Worm (Caenorhabditis elegans): ENCODE data around the gene frg-1.

The frg-1 gene

DNA sequence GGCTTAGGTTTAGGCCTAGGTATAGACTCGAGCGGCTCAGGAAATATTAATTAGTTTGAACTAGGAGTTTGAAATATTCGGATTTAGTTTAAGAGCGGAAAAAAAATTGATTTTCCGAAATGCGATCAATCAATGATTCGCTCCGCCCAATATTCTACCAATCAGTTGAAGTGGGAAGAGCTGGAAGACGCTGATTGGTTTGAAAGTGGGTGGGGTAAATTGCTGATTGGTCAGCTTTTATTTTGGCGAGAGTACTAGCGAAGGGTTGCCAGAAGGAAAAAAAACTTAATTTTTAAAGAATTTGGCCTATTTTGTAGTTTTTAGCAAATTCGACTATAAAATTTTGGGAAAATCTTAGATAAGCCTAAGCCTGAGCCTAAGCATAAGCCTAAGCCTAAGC is 34.9 kb upstream of the frg-1 start:
- TF ChIP-seq nhr-42 (GFP tag; IDR thresholded peaks at IDR 0.05) = no peak
- TF ChIP-seq madf-5 (GFP tag; IDR thresholded peaks at IDR 0.05) = no peak
- TF ChIP-seq Y48G9A.11 (GFP tag; IDR thresholded peaks at IDR 0.05) = no peak
- TF ChIP-seq nhr-111 (GFP tag; optimal IDR thresholded peaks at IDR 0.05) = no peak
- no peak for TF ChIP-seq ceh-32 (tag; optimal IDR thresholded peaks at IDR 0.05; ENCODE audit: poor library complexity)
- no peak for TF ChIP-seq zfp-2 (tag; optimal IDR thresholded peaks at IDR 0.05)
- no peak for TF ChIP-seq nhr-6 (tag; optimal IDR thresholded peaks at IDR 0.05)
- TF ChIP-seq lin-38 (GFP tag; IDR thresholded peaks at IDR 0.05) = no peak
- TF ChIP-seq daf-16 (GFP tag; optimal IDR thresholded peaks at IDR 0.05) = no peak
- no peak for TF ChIP-seq daf-16 (tag; optimal IDR thresholded peaks at IDR 0.05)
- TF ChIP-seq attf-4 (tag; optimal IDR thresholded peaks at IDR 0.05) = no peak
- TF ChIP-seq nhr-41 (GFP tag; IDR thresholded peaks at IDR 0.05) = no peak
- no peak for TF ChIP-seq lim-7 (GFP tag; IDR thresholded peaks at IDR 0.05)
- TF ChIP-seq mxl-3 (GFP tag; optimal IDR thresholded peaks at IDR 0.05) = no peak
- no peak for TF ChIP-seq mdl-1 (tag; optimal IDR thresholded peaks at IDR 0.05)
- no peak for TF ChIP-seq tra-1 (GFP tag; IDR thresholded peaks at IDR 0.05)
- no peak for TF ChIP-seq arid-1 (GFP tag; conservative IDR thresholded peaks at IDR 0.05)
- no peak for TF ChIP-seq mxl-2 (GFP tag; conservative IDR thresholded peaks at IDR 0.05)
- TF ChIP-seq unc-39 (tag; optimal IDR thresholded peaks at IDR 0.05) = no peak
- no peak for TF ChIP-seq zip-11 (GFP tag; IDR thresholded peaks at IDR 0.05)

DNA sequence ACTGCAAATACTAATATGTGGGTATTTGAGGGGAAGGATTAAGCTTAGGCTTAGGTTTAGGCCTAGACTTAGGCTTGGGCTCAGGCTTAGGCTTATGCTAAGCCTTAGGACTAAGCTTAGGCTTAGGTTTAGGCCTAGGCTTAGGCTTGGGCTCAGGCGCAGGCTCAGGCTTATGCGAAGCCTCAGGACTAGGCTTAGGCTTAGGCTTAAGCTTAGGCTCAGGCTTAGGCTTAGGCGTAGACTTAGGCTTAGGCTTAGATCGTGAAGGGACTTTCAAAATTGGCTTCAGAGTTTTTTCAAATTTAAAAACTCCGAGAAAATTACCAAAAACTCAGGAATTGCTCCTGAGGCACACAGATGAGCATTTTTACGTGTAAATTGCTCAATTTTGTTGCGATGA is 33.9 kb upstream of the frg-1 start:
- TF ChIP-seq madf-9 (GFP tag; conservative IDR thresholded peaks at IDR 0.05) (no peak), unc-130 (GFP tag; optimal IDR thresholded peaks at IDR 0.05) (no peak), vab-7 (GFP tag; IDR thresholded peaks at IDR 0.05) (no peak), snpc-4 (tag; optimal IDR thresholded peaks at IDR 0.05) (no peak), lin-1 (GFP tag; IDR thresholded peaks at IDR 0.05) (no peak), unc-39 (tag; optimal IDR thresholded peaks at IDR 0.05) (no peak), ceh-20 (GFP tag; IDR thresholded peaks at IDR 0.05) (peak; percentile 38; the same call in 1 of the 2 replicates), fkh-10 (GFP tag; optimal IDR thresholded peaks at IDR 0.05) (no peak), hmg-1.1 (GFP tag; IDR thresholded peaks at IDR 0.05) (0 out of 2 replicates have a peak, but pooled peaks have one; percentile 17)

DNA sequence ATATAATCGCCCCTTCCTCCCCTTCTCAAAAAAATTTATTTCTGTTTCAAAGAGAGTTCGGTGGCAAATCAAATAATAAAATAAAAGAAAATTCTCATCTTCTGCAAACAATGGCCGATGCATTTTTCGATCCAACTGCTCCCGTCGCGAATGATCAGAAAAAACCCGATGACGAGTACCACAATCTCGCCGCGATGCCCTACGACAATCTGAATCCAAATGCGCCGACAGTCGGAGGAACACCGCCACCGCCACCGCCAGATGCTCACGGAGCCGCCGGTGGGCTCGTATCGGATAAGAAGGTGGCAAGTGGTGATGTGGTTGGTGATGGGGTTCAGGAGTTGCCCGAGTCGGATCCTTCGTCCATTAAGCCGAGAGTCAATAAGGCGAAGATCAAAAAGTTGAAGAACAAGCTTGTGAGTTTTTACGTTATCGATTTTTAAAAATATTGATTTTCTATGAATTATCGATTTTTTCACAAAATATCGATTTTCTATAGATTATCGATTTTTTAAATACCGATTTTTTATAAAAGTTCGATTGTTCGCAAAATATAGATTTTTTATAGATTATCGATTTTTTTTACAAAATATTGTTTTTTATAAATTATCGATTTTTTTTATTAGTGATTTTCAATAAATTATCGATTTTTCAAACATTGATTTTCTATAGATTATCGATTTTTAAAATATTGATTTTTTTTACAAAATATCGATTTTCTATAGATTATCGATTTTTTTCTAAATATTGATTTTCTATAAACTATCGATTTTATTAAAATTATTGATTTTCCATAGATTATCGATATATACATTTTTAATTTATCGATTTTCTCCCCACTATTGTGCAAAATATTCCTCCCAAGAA is 27.4 kb upstream of the frg-1 start, which contains the start of gene Y39E4A.1:
Gene Y39E4A.1 (plus strand): TSS at position 51 of the 867 bp plus-strand sequence.
- TF ChIP-seq jun-1 (tag; optimal IDR thresholded peaks at IDR 0.05) (no peak), egl-43 (GFP tag; IDR thresholded peaks at IDR 0.05) (peak; percentile 64; the same call in 1 of the 2 replicates), set-16 (GFP tag; IDR thresholded peaks at IDR 0.05) (peak; percentile 78), lin-1 (GFP tag; IDR thresholded peaks at IDR 0.05) (0 out of 2 replicates have a peak, but pooled peaks have one; percentile 17), ZK337.2 (GFP tag; IDR thresholded peaks at IDR 0.05) (peak; percentile 18; the same call in 1 of the 2 replicates), ceh-28 (tag; optimal IDR thresholded peaks at IDR 0.05) (peak; percentile 98), unc-62 (GFP tag; optimal IDR thresholded peaks at IDR 0.05 in 1 of 2) (peak in 1 of 2 experiments; percentile 75), unc-62 (tag; optimal IDR thresholded peaks at IDR 0.05) (no peak), arid-1 (GFP tag; conservative IDR thresholded peaks at IDR 0.05) (0 out of 2 replicates have a peak, but pooled peaks have one; percentile 5), nhr-11 (tag; optimal IDR thresholded peaks at IDR 0.05) (no peak)
